Fruit fly (Drosophila melanogaster) whole organism, embryonic: ENCODE results near the gene sno.

ENCODE experiments used
- Atf3 ChIP-seq: fragments of 200-800 bp; sonication (Bioruptor generic); optimal IDR thresholded peaks from 3 replicates; lab custom pipeline; 2016; ENCODE audit warnings: missing biosample characterization, missing genetic modification characterization
- BEAF-32 ChIP-seq: fragments of 200-800 bp; sonication (Bioruptor generic); optimal IDR thresholded peaks from 3 replicates; lab custom pipeline; 2017; ENCODE audit warnings: missing biosample characterization, missing genetic modification characterization, mild to moderate bottlenecking, moderate library complexity, missing genetic modification reagents
- CG10431 ChIP-seq: fragments of 200-800 bp; sonication (Bioruptor generic); optimal IDR thresholded peaks from 3 replicates; lab custom pipeline; 2018; ENCODE audit warnings: missing biosample characterization, mild to moderate bottlenecking, missing genetic modification characterization
- CG10959 ChIP-seq: fragments of 200-800 bp; sonication (Bioruptor generic); IDR thresholded peaks from 2 replicates; pipeline ENCODE4 v1.3.6; 2022; ENCODE audit warnings: missing biosample characterization, missing genetic modification characterization
- CG11398 ChIP-seq: fragments of 200-800 bp; sonication (Bioruptor generic); optimal IDR thresholded peaks from 2 replicates; lab custom pipeline; 2016; ENCODE audit warnings: missing biosample characterization, missing genetic modification characterization
- CG11504 ChIP-seq: fragments of 200-800 bp; sonication (Bioruptor generic); optimal IDR thresholded peaks from 3 replicates; lab custom pipeline; 2019; ENCODE audit warnings: missing biosample characterization, mild to moderate bottlenecking, missing genetic modification characterization, moderate library complexity
- CG12155 ChIP-seq: fragments of 200-800 bp; sonication (Bioruptor generic); optimal IDR thresholded peaks from 3 replicates; lab custom pipeline; 2016; ENCODE audit warnings: missing biosample characterization, missing genetic modification characterization
- CG12659 ChIP-seq: fragments of 200-800 bp; sonication (Bioruptor generic); optimal IDR thresholded peaks from 3 replicates; lab custom pipeline; 2017; ENCODE audit warnings: mild to moderate bottlenecking, missing biosample characterization, missing genetic modification reagents, missing genetic modification characterization
- CG1602 ChIP-seq: fragments of 200-800 bp; sonication (Bioruptor generic); optimal IDR thresholded peaks from 3 replicates; lab custom pipeline; 2016; ENCODE audit warnings: missing biosample characterization, missing genetic modification characterization
- CG18619 ChIP-seq: fragments of 200-800 bp; sonication (Bioruptor generic); optimal IDR thresholded peaks from 3 replicates; lab custom pipeline; 2017; ENCODE audit warnings: missing biosample characterization, mild to moderate bottlenecking, missing genetic modification characterization
- CG2875 ChIP-seq: fragments of 200-800 bp; sonication (Bioruptor generic); optimal IDR thresholded peaks from 2 replicates; lab custom pipeline; 2017; ENCODE audit warnings: missing biosample characterization, mild to moderate bottlenecking, missing genetic modification characterization, missing genetic modification reagents
- CG31365 ChIP-seq: fragments of 200-800 bp; sonication (Bioruptor generic); optimal IDR thresholded peaks from 2 replicates; lab custom pipeline; 2018; ENCODE audit warnings: missing biosample characterization, mild to moderate bottlenecking, missing genetic modification characterization
- CG33557 ChIP-seq: fragments of 200-800 bp; sonication (Bioruptor generic); optimal IDR thresholded peaks from 2 replicates; lab custom pipeline; 2019; ENCODE audit warnings: missing biosample characterization, mild to moderate bottlenecking, missing genetic modification characterization, moderate library complexity
- CG4707 ChIP-seq: fragments of 200-800 bp; sonication (Bioruptor generic); optimal IDR thresholded peaks from 2 replicates; lab custom pipeline; 2018; ENCODE audit warnings: missing biosample characterization, mild to moderate bottlenecking, missing genetic modification characterization, moderate library complexity
- CG7839 ChIP-seq: fragments of 200-800 bp; sonication (Bioruptor generic); optimal IDR thresholded peaks from 3 replicates; lab custom pipeline; 2018; ENCODE audit warnings: missing biosample characterization, mild to moderate bottlenecking, missing genetic modification characterization, moderate library complexity
- CG9932 ChIP-seq: fragments of 200-800 bp; sonication (Bioruptor generic); IDR thresholded peaks from 2 replicates; pipeline ENCODE4 v1.3.6; 2022; ENCODE audit warnings: missing biosample characterization, missing genetic modification characterization
- D ChIP-seq, 2 experiments: fragments of 200-800 bp in 1 of 2; fragments of >200 bp in 1 of 2; sonication (Bioruptor generic) in 1 of 2; optimal IDR thresholded peaks; 2 replicates in 1 of 2; 3 replicates in 1 of 2; lab custom pipeline; 2017; ENCODE audit warnings: mild to moderate bottlenecking in 1 of 2, missing biosample characterization in 1 of 2, missing genetic modification characterization in 1 of 2, missing genetic modification reagents in 1 of 2
- Dll ChIP-seq: fragments of 200-800 bp; sonication (Bioruptor generic); IDR thresholded peaks from 4 replicates; pipeline ENCODE4 v1.3.6; 2022; ENCODE audit warnings: missing biosample characterization, missing genetic modification characterization; ENCODE audit not compliant: partially characterized antibody
- GATAe ChIP-seq: fragments of 200-800 bp; sonication (Bioruptor generic); conservative IDR thresholded peaks from 2 replicates; pipeline ENCODE4 v1.3.6; 2022; ENCODE audit warnings: missing biosample characterization, missing genetic modification characterization
- Gug ChIP-seq: fragments of 200-800 bp; sonication (Bioruptor generic); IDR thresholded peaks from 4 replicates; pipeline ENCODE4 v1.3.6; 2022; ENCODE audit warnings: missing biosample characterization, missing genetic modification characterization
- HLHmδ ChIP-seq: fragments of 200-800 bp; sonication (Bioruptor generic); optimal IDR thresholded peaks from 2 replicates; lab custom pipeline; 2018; ENCODE audit warnings: missing biosample characterization, mild to moderate bottlenecking, missing genetic modification characterization, moderate library complexity
- Meics ChIP-seq: fragments of 200-800 bp; sonication (Bioruptor generic); optimal IDR thresholded peaks from 2 replicates; lab custom pipeline; 2017; ENCODE audit warnings: missing biosample characterization, mild to moderate bottlenecking, missing genetic modification characterization
- NC2α ChIP-seq: fragments of 200-800 bp; sonication (Bioruptor generic); optimal IDR thresholded peaks from 2 replicates; lab custom pipeline; 2016; ENCODE audit warnings: missing biosample characterization, missing genetic modification characterization
- Nf-YA ChIP-seq: fragments of 200-800 bp; sonication (Bioruptor generic); IDR thresholded peaks from 2 replicates; pipeline ENCODE4 v1.3.6; 2022; ENCODE audit warnings: missing biosample characterization, missing genetic modification characterization
- Rx ChIP-seq: fragments of 200-800 bp; sonication (Bioruptor generic); IDR thresholded peaks from 2 replicates; pipeline ENCODE4 v1.3.6; 2022; ENCODE audit warnings: missing biosample characterization, missing genetic modification characterization
- Sox102F ChIP-seq: fragments of 200-800 bp; sonication (Bioruptor generic); optimal IDR thresholded peaks from 2 replicates; lab custom pipeline; 2018; ENCODE audit warnings: missing biosample characterization, mild to moderate bottlenecking, missing genetic modification characterization, moderate library complexity
- Taf1 ChIP-seq: fragments of 200-800 bp; sonication (Bioruptor generic); IDR thresholded peaks from 2 replicates; pipeline ENCODE4 v1.3.6; 2022; ENCODE audit warnings: missing biosample characterization, missing genetic modification characterization
- al ChIP-seq: fragments of 200-800 bp; sonication (Bioruptor generic); IDR thresholded peaks from 2 replicates; pipeline ENCODE4 v1.3.6; 2022; ENCODE audit warnings: missing biosample characterization, missing genetic modification characterization
- bowl ChIP-seq: fragments of 200-800 bp; sonication (Bioruptor generic); IDR thresholded peaks from 2 replicates; pipeline ENCODE4 v1.3.6; 2022; ENCODE audit warnings: missing biosample characterization, missing genetic modification characterization
- btn ChIP-seq: fragments of 200-800 bp; sonication (Bioruptor generic); optimal IDR thresholded peaks from 2 replicates; lab custom pipeline; 2016; ENCODE audit warnings: missing biosample characterization, missing genetic modification characterization
- crp ChIP-seq, 2 experiments: fragments of 200-800 bp; sonication (Bioruptor generic); optimal IDR thresholded peaks; 2 replicates in 1 of 2; 3 replicates in 1 of 2; lab custom pipeline; 2017; ENCODE audit warnings: missing biosample characterization in 2 of 2, missing genetic modification characterization in 2 of 2, mild to moderate bottlenecking in 1 of 2, moderate library complexity in 1 of 2
- cwo ChIP-seq: fragments of 200-800 bp; sonication (Bioruptor generic); optimal IDR thresholded peaks from 3 replicates; lab custom pipeline; 2017; ENCODE audit warnings: missing biosample characterization, missing genetic modification characterization, mild to moderate bottlenecking, moderate library complexity, missing genetic modification reagents
- dan ChIP-seq: fragments of 200-800 bp; sonication (Bioruptor generic); IDR thresholded peaks from 2 replicates; pipeline ENCODE4 v1.3.6; 2022; ENCODE audit warnings: missing biosample characterization, missing genetic modification characterization
- dmrt11E ChIP-seq: fragments of 200-800 bp; sonication (Bioruptor generic); optimal IDR thresholded peaks from 3 replicates; lab custom pipeline; 2018; ENCODE audit warnings: missing biosample characterization, mild to moderate bottlenecking, missing genetic modification characterization, moderate library complexity
- gem ChIP-seq: fragments of 200-800 bp; sonication (Bioruptor generic); optimal IDR thresholded peaks from 2 replicates; lab custom pipeline; 2019; ENCODE audit warnings: missing biosample characterization, mild to moderate bottlenecking, missing genetic modification characterization, moderate library complexity
- gro ChIP-seq: fragments of 200-800 bp; sonication (Bioruptor generic); optimal IDR thresholded peaks from 2 replicates; lab custom pipeline; 2016; ENCODE audit warnings: missing biosample characterization, missing genetic modification characterization
- gsb ChIP-seq: fragments of 200-800 bp; sonication (Bioruptor generic); IDR thresholded peaks from 2 replicates; pipeline ENCODE4 v1.3.6; 2022; ENCODE audit warnings: missing biosample characterization, missing genetic modification characterization
- her ChIP-seq: fragments of 200-800 bp; sonication (Bioruptor generic); optimal IDR thresholded peaks from 2 replicates; lab custom pipeline; 2016; ENCODE audit warnings: missing biosample characterization, missing genetic modification characterization
- hth ChIP-seq: fragments of >200 bp; optimal IDR thresholded peaks from 2 replicates; lab custom pipeline; 2017; ENCODE audit warnings: inconsistent platforms
- inv ChIP-seq: fragments of 200-800 bp; sonication (Bioruptor generic); IDR thresholded peaks from 2 replicates; pipeline ENCODE4 v1.3.6; 2022; ENCODE audit warnings: missing biosample characterization, missing genetic modification characterization; ENCODE audit not compliant: partially characterized antibody
- lilli ChIP-seq: fragments of 200-800 bp; sonication (Bioruptor generic); optimal IDR thresholded peaks from 3 replicates; lab custom pipeline; 2016; ENCODE audit warnings: missing biosample characterization, missing genetic modification characterization
- nerfin-1 ChIP-seq: fragments of 200-800 bp; sonication (Bioruptor generic); optimal IDR thresholded peaks from 3 replicates; lab custom pipeline; 2019; ENCODE audit warnings: missing biosample characterization, mild to moderate bottlenecking, missing genetic modification characterization, moderate library complexity
- nerfin-2 ChIP-seq: fragments of 200-800 bp; sonication (Bioruptor generic); IDR thresholded peaks from 2 replicates; pipeline ENCODE4 v1.3.6; 2022; ENCODE audit warnings: missing biosample characterization, missing genetic modification characterization; ENCODE audit not compliant: partially characterized antibody
- nmo ChIP-seq: fragments of 200-800 bp; sonication (Bioruptor generic); optimal IDR thresholded peaks from 2 replicates; lab custom pipeline; 2018; ENCODE audit warnings: missing biosample characterization, mild to moderate bottlenecking, missing genetic modification characterization, moderate library complexity
- pum ChIP-seq: fragments of 200-800 bp; sonication (Bioruptor generic); optimal IDR thresholded peaks from 2 replicates; lab custom pipeline; 2016; ENCODE audit warnings: missing biosample characterization, missing genetic modification characterization
- rib ChIP-seq: fragments of 200-800 bp; sonication (Bioruptor generic); IDR thresholded peaks from 2 replicates; pipeline ENCODE4 v1.3.6; 2022; ENCODE audit warnings: missing biosample characterization, missing genetic modification characterization
- schlank ChIP-seq: fragments of 200-800 bp; sonication (Bioruptor generic); optimal IDR thresholded peaks from 2 replicates; lab custom pipeline; 2018; ENCODE audit warnings: missing biosample characterization, mild to moderate bottlenecking, missing genetic modification characterization
- sqz ChIP-seq: fragments of 200-800 bp; sonication (Bioruptor generic); optimal IDR thresholded peaks from 3 replicates; lab custom pipeline; 2018; ENCODE audit warnings: missing biosample characterization, mild to moderate bottlenecking, missing genetic modification characterization
- trem ChIP-seq: fragments of 200-800 bp; optimal IDR thresholded peaks from 3 replicates; lab custom pipeline; 2019; ENCODE audit warnings: missing biosample characterization, mild to moderate bottlenecking, missing genetic modification characterization, moderate library complexity
- vvl ChIP-seq: fragments of 200-800 bp; sonication (Bioruptor generic); IDR thresholded peaks from 2 replicates; pipeline ENCODE4 v1.3.6; 2022; ENCODE audit warnings: missing biosample characterization, missing genetic modification characterization
- z ChIP-seq: fragments of 200-800 bp; sonication (Bioruptor generic); IDR thresholded peaks from 3 replicates; pipeline ENCODE4 v1.3.6; 2022; ENCODE audit warnings: missing biosample characterization, missing genetic modification characterization

sno gene

dm6 chrX:13258757-13259067 is 47.2 kb upstream of the sno start, which contains the start of gene comt (continued):
- TF ChIP-seq gro (GFP tag; lab: Kevin White, UChicago) (no peak), bowl (0 out of 2 replicates have a peak, but pooled peaks have one; percentile 18), CG31365 (tag; lab: Kevin White, UChicago) (no peak), CG1602 (peak; percentile 31), D (optimal IDR thresholded peaks at IDR 0.05; lab: Kevin White, UChicago) (no peak), D (GFP tag; optimal IDR thresholded peaks at IDR 0.05; lab: Kevin White, UChicago) (peak; percentile 48), crp (GFP tag; optimal IDR thresholded peaks at IDR 0.05; lab: Kevin White, UChicago) (peak in 1 of 2 experiments; percentile 2), CG2875 (GFP tag; lab: Kevin White, UChicago) (peak; percentile 26), Taf1 (GFP tag; lab: Robert Waterston, UW) (no peak), z (GFP tag; lab: Robert Waterston, UW) (no peak), nerfin-1 (tag; lab: Kevin White, UChicago) (peak; percentile 44), CG10431 (GFP tag; lab: Kevin White, UChicago) (no peak), Meics (GFP tag; lab: Kevin White, UChicago) (no peak), Atf3 (GFP tag; lab: Kevin White, UChicago) (no peak), CG12155 (GFP tag; lab: Kevin White, UChicago) (no peak), GATAe (GFP tag; lab: Robert Waterston, UW) (no peak), btn (GFP tag; lab: Kevin White, UChicago) (no peak), rib (GFP tag; lab: Robert Waterston, UW) (no peak), hth (no peak), CG12659 (GFP tag; lab: Kevin White, UChicago) (peak; percentile 56), dan (GFP tag; lab: Robert Waterston, UW) (no peak), HLHmδ (no peak), nerfin-2 (GFP tag; lab: Robert Waterston, UW) (no peak), Rx (GFP tag; lab: Robert Waterston, UW) (no peak), her (GFP tag; lab: Kevin White, UChicago) (no peak), CG4707 (GFP tag; lab: Kevin White, UChicago) (no peak), gem (peak; percentile 84), CG18619 (no peak), al (GFP tag; lab: Robert Waterston, UW) (no peak; the same call in 1 of the 2 replicates), CG11398 (GFP tag; lab: Kevin White, UChicago) (no peak), vvl (GFP tag; lab: Robert Waterston, UW) (peak; percentile 70), pum (no peak), CG33557 (peak; percentile 64), CG7839 (tag; lab: Kevin White, UChicago) (no peak), dmrt11E (tag; lab: Kevin White, UChicago) (peak; percentile 64), inv (no peak), CG10959 (GFP tag; lab: Robert Waterston, UW) (no peak), gsb (GFP tag; lab: Robert Waterston, UW) (no peak), Sox102F (GFP tag; lab: Kevin White, UChicago) (no peak), BEAF-32 (no peak), Dll (GFP tag; lab: Robert Waterston, UW) (no peak), trem (tag; lab: Kevin White, UChicago) (peak; percentile 53), NC2α (GFP tag; lab: Kevin White, UChicago) (no peak), sqz (GFP tag; lab: Kevin White, UChicago) (no peak), CG11504 (tag; lab: Kevin White, UChicago) (no peak), cwo (GFP tag; lab: Kevin White, UChicago) (peak; percentile 27), nmo (GFP tag; lab: Kevin White, UChicago) (peak; percentile 79), CG9932 (GFP tag; lab: Robert Waterston, UW) (peak; percentile 41; the same call in 1 of the 2 replicates), schlank (tag; lab: Kevin White, UChicago) (no peak), lilli (GFP tag; lab: Kevin White, UChicago) (peak; percentile 16), Gug (no peak), Nf-YA (GFP tag; lab: Robert Waterston, UW) (peak; percentile 42; the same call in 1 of the 2 replicates)
